Worm (Caenorhabditis elegans) whole organism, L4 larva: ENCODE results near the gene hat-1.

Source experiments
- F37D6.2 ChIP-seq: sonication (generic microtip); optimal IDR thresholded peaks from 2 replicates; lab custom pipeline; 2016; ENCODE audit warnings: mild to moderate bottlenecking, missing genetic modification characterization, missing compliant biosample characterization
- F44E2.7 ChIP-seq: fragments of 200-800 bp; sonication (Bioruptor generic); IDR thresholded peaks from 2 replicates; pipeline ENCODE4 v2.1.2; 2022; ENCODE audit warnings: missing genetic modification characterization, missing compliant biosample characterization
- T20F7.1 ChIP-seq: fragments of 200-800 bp; sonication (Bioruptor generic); optimal IDR thresholded peaks from 2 replicates; lab custom pipeline; 2018; ENCODE audit warnings: mild to moderate bottlenecking, missing genetic modification characterization, missing compliant biosample characterization
- ZK546.5 ChIP-seq, 2 experiments: sonication (generic microtip); optimal IDR thresholded peaks; 2 replicates each; lab custom pipeline; 2017; ENCODE audit warnings: missing biosample characterization in 2 of 2, missing genetic modification characterization in 2 of 2
- aha-1 ChIP-seq: fragments of 150-350 bp; peaks from one replicate; lab custom pipeline; 2014; ENCODE audit warnings: missing biosample characterization, missing genetic modification characterization
- aly-2 ChIP-seq: sonication (generic microtip); optimal IDR thresholded peaks from 2 replicates; lab custom pipeline; 2018; ENCODE audit warnings: missing biosample characterization, missing genetic modification characterization
- arid-1 ChIP-seq: fragments of 200-800 bp; sonication (Bioruptor generic); conservative IDR thresholded peaks from 2 replicates; pipeline ENCODE4 v1.3.6; 2022; ENCODE audit warnings: missing genetic modification reagents, missing genetic modification characterization, missing compliant biosample characterization
- attf-4 ChIP-seq: sonication (generic microtip); optimal IDR thresholded peaks from 3 replicates; lab custom pipeline; 2017; ENCODE audit warnings: missing biosample characterization, missing genetic modification characterization
- ceh-20 ChIP-seq: fragments of 200-800 bp; sonication (Bioruptor generic); IDR thresholded peaks from 2 replicates; pipeline ENCODE4 v1.3.6; 2022; ENCODE audit warnings: missing genetic modification reagents, missing genetic modification characterization, missing compliant biosample characterization
- ceh-44 ChIP-seq: fragments of 200-800 bp; sonication (Bioruptor generic); IDR thresholded peaks from 2 replicates; pipeline ENCODE4 v1.3.6; 2022; ENCODE audit warnings: missing genetic modification reagents, missing genetic modification characterization, missing compliant biosample characterization
- ces-1 ChIP-seq: fragments of 150-350 bp; sonication (generic microtip); optimal IDR thresholded peaks from 4 replicates; lab custom pipeline; 2014; ENCODE audit warnings: missing biosample characterization, missing genetic modification reagents, missing genetic modification characterization
- ctbp-1 ChIP-seq: fragments of 200-800 bp; sonication (Bioruptor generic); IDR thresholded peaks from 2 replicates; pipeline ENCODE4 v1.3.6; 2022; ENCODE audit warnings: missing genetic modification reagents, missing genetic modification characterization, missing compliant biosample characterization
- daf-8 ChIP-seq: fragments of 200-800 bp; sonication (Bioruptor generic); IDR thresholded peaks from 2 replicates; pipeline ENCODE4 v1.3.6; 2022; ENCODE audit warnings: missing genetic modification characterization, missing compliant biosample characterization
- dmd-6 ChIP-seq: fragments of 200-800 bp; sonication (Bioruptor generic); IDR thresholded peaks from 2 replicates; pipeline ENCODE4 v1.3.6; 2022; ENCODE audit warnings: missing genetic modification reagents, missing genetic modification characterization, missing compliant biosample characterization
- duxl-1 ChIP-seq: sonication (generic microtip); optimal IDR thresholded peaks from 2 replicates; lab custom pipeline; 2016; ENCODE audit warnings: mild to moderate bottlenecking, missing genetic modification characterization, moderate library complexity, missing compliant biosample characterization; ENCODE audit not compliant: poor library complexity
- dve-1 ChIP-seq: sonication (generic microtip); optimal IDR thresholded peaks from 2 replicates; lab custom pipeline; 2017; ENCODE audit warnings: antibody characterized with exemption, mild to moderate bottlenecking, missing genetic modification characterization, missing compliant biosample characterization; ENCODE audit not compliant: insufficient read depth
- egl-27 ChIP-seq: sonication (generic microtip); optimal IDR thresholded peaks from 3 replicates; lab custom pipeline; 2017; ENCODE audit warnings: missing biosample characterization, missing genetic modification reagents, missing genetic modification characterization
- fkh-10 ChIP-seq: fragments of 150-350 bp; optimal IDR thresholded peaks from 2 replicates; lab custom pipeline; 2014; ENCODE audit warnings: missing biosample characterization, missing genetic modification reagents, missing genetic modification characterization
- gei-8 ChIP-seq: fragments of 200-800 bp; sonication (Bioruptor generic); optimal IDR thresholded peaks from 2 replicates; lab custom pipeline; 2018; ENCODE audit warnings: mild to moderate bottlenecking, missing genetic modification characterization, missing compliant biosample characterization
- jun-1 ChIP-seq: fragments of 150-350 bp; optimal IDR thresholded peaks from 2 replicates; lab custom pipeline; 2014; ENCODE audit warnings: missing biosample characterization, missing genetic modification reagents, missing genetic modification characterization
- lim-7 ChIP-seq: fragments of 200-800 bp; sonication (Bioruptor generic); IDR thresholded peaks from 2 replicates; pipeline ENCODE4 v1.3.6; 2022; ENCODE audit warnings: missing genetic modification characterization, missing compliant biosample characterization
- lin-1 ChIP-seq: fragments of 200-800 bp; sonication (Bioruptor generic); IDR thresholded peaks from 2 replicates; pipeline ENCODE4 v1.3.6; 2022; ENCODE audit warnings: missing genetic modification reagents, missing genetic modification characterization, missing compliant biosample characterization
- lin-38 ChIP-seq: fragments of 200-800 bp; sonication (Bioruptor generic); IDR thresholded peaks from 2 replicates; pipeline ENCODE4 v1.3.6; 2022; ENCODE audit warnings: missing genetic modification reagents, missing genetic modification characterization, missing compliant biosample characterization
- lir-3 ChIP-seq: sonication (generic microtip); optimal IDR thresholded peaks from 2 replicates; lab custom pipeline; 2016; ENCODE audit warnings: mild to moderate bottlenecking, missing genetic modification characterization, missing compliant biosample characterization
- lsy-2 ChIP-seq, 2 experiments: fragments of 150-350 bp in 1 of 2; sonication (generic microtip) in 1 of 2; optimal IDR thresholded peaks; 2 replicates each; lab custom pipeline; 2014 to 2017; ENCODE audit warnings: missing biosample characterization in 2 of 2, missing genetic modification characterization in 2 of 2
- madf-5 ChIP-seq, 2 experiments: fragments of 200-800 bp; sonication (Bioruptor generic); IDR thresholded peaks; 2 replicates each; pipeline ENCODE4 v1.3.6; 2022; ENCODE audit warnings: missing compliant biosample characterization in 2 of 2, missing genetic modification characterization in 2 of 2
- mdt-29 ChIP-seq: fragments of 200-800 bp; sonication (Bioruptor generic); IDR thresholded peaks from 2 replicates; pipeline ENCODE4 v1.3.6; 2022; ENCODE audit warnings: missing genetic modification reagents, missing genetic modification characterization, missing compliant biosample characterization
- mep-1 ChIP-seq: fragments of 150-350 bp; sonication (generic microtip); optimal IDR thresholded peaks from 3 replicates; lab custom pipeline; 2014; ENCODE audit warnings: missing biosample characterization, missing genetic modification characterization
- nhr-111 ChIP-seq: fragments of 200-800 bp; sonication (Bioruptor generic); optimal IDR thresholded peaks from 2 replicates; lab custom pipeline; 2018; ENCODE audit warnings: mild to moderate bottlenecking, missing genetic modification characterization, missing compliant biosample characterization
- nhr-237 ChIP-seq: sonication (generic microtip); optimal IDR thresholded peaks from 2 replicates; lab custom pipeline; 2017; ENCODE audit warnings: missing biosample characterization, missing genetic modification characterization
- nhr-28 ChIP-seq: fragments of 150-350 bp; optimal IDR thresholded peaks from 2 replicates; lab custom pipeline; 2014; ENCODE audit warnings: missing biosample characterization, missing genetic modification characterization
- nhr-48 ChIP-seq: sonication (generic microtip); optimal IDR thresholded peaks from 2 replicates; lab custom pipeline; 2016; ENCODE audit warnings: mild to moderate bottlenecking, missing genetic modification characterization, missing compliant biosample characterization
- pha-4 ChIP-seq, 2 experiments: fragments of 150-350 bp in 1 of 2; fragments of 200-800 bp in 1 of 2; sonication (Bioruptor generic) in 1 of 2; IDR thresholded peaks in 1 of 2; optimal IDR thresholded peaks in 1 of 2; 2 replicates each; pipeline versions ENCODE4 v1.3.6 to Lab custom; 2014 to 2022; ENCODE audit warnings: missing genetic modification characterization in 2 of 2, missing genetic modification reagents in 2 of 2, missing biosample characterization in 1 of 2, missing compliant biosample characterization in 1 of 2
- pqm-1 ChIP-seq: sonication (generic microtip); optimal IDR thresholded peaks from 2 replicates; lab custom pipeline; 2017; ENCODE audit warnings: missing biosample characterization, missing genetic modification characterization
- rbr-2 ChIP-seq: sonication (generic microtip); optimal IDR thresholded peaks from 2 replicates; lab custom pipeline; 2016; ENCODE audit warnings: missing genotype, missing genetic modification characterization, missing compliant biosample characterization
- saeg-2 ChIP-seq: fragments of 200-800 bp; sonication (Bioruptor generic); IDR thresholded peaks from 2 replicates; pipeline ENCODE4 v1.3.6; 2022; ENCODE audit warnings: missing genetic modification reagents, missing genetic modification characterization, missing compliant biosample characterization
- sdz-12 ChIP-seq: fragments of 200-800 bp; sonication (Bioruptor generic); optimal IDR thresholded peaks from 2 replicates; lab custom pipeline; 2018; ENCODE audit warnings: mild to moderate bottlenecking, missing genetic modification characterization, missing compliant biosample characterization
- skn-1 ChIP-seq: fragments of 150-350 bp; optimal IDR thresholded peaks from 2 replicates; lab custom pipeline; 2014; ENCODE audit warnings: missing biosample characterization, missing genetic modification characterization
- spr-1 ChIP-seq: sonication (generic microtip); optimal IDR thresholded peaks from 2 replicates; lab custom pipeline; 2016; ENCODE audit warnings: mild to moderate bottlenecking, missing genetic modification characterization, missing compliant biosample characterization
- tag-97 ChIP-seq: fragments of 200-800 bp; sonication (Bioruptor generic); IDR thresholded peaks from 2 replicates; pipeline ENCODE4 v1.3.6; 2022; ENCODE audit warnings: missing genetic modification characterization, missing compliant biosample characterization
- tra-1 ChIP-seq: fragments of 200-800 bp; sonication (Bioruptor generic); IDR thresholded peaks from 2 replicates; pipeline ENCODE4 v1.3.6; 2022; ENCODE audit warnings: missing genetic modification reagents, missing genetic modification characterization, missing compliant biosample characterization
- unc-130 ChIP-seq: sonication (generic microtip); optimal IDR thresholded peaks from 2 replicates; lab custom pipeline; 2016; ENCODE audit warnings: missing genetic modification reagents, missing genetic modification characterization, missing compliant biosample characterization
- unc-39 ChIP-seq: sonication (generic microtip); optimal IDR thresholded peaks from 2 replicates; lab custom pipeline; 2017; ENCODE audit warnings: missing biosample characterization, missing genetic modification characterization
- zip-2 ChIP-seq: fragments of 150-350 bp; optimal IDR thresholded peaks from 2 replicates; lab custom pipeline; 2014; ENCODE audit warnings: missing biosample characterization, missing genetic modification characterization
- ztf-7 ChIP-seq: fragments of 150-350 bp; optimal IDR thresholded peaks from 2 replicates; lab custom pipeline; 2014; ENCODE audit warnings: missing biosample characterization, missing genetic modification characterization

hat-1 gene

ce11 chrIII:10361456-10361855, 45.6 kb downstream of the hat-1 start:
- no peak for TF ChIP-seq daf-8 (GFP tag; lab: Robert Waterston, UW)
- no peak for TF ChIP-seq T20F7.1 (GFP tag; lab: Kevin White, UChicago)
- TF ChIP-seq ZK546.5 (tag; optimal IDR thresholded peaks at IDR 0.05; lab: Kevin White, UChicago), result no peak
- TF ChIP-seq lin-1, result no peak
- no peak for TF ChIP-seq fkh-10
- TF ChIP-seq madf-5 (GFP tag; IDR thresholded peaks at IDR 0.05; lab: Robert Waterston, UW), result no peak
- TF ChIP-seq arid-1 (GFP tag; lab: Robert Waterston, UW), result no peak
- TF ChIP-seq lin-38 (GFP tag; lab: Robert Waterston, UW), result no peak

ce11 chrIII:10359916-10360315, 47.1 kb downstream of the hat-1 start:
- TF ChIP-seq saeg-2 (GFP tag; lab: Robert Waterston, UW) (no peak), aha-1 (tag; lab: Kevin White, UChicago) (peak; percentile 93)

- 0 out of 2 replicates have a peak, but pooled peaks have one; percentile 55 for TF ChIP-seq ctbp-1 (GFP tag; lab: Robert Waterston, UW)
- peak; percentile 62 for TF ChIP-seq fkh-10
- TF ChIP-seq aha-1 (tag; lab: Kevin White, UChicago), result peak; percentile 14
- TF ChIP-seq lim-7 (GFP tag; lab: Robert Waterston, UW), result no peak
- TF ChIP-seq ces-1 (GFP tag; lab: Kevin White, UChicago), result peak; percentile 86
- peak in 1 of 2 experiments; percentile 46 for TF ChIP-seq lsy-2 (tag; optimal IDR thresholded peaks at IDR 0.05; lab: Kevin White, UChicago)
- no peak for TF ChIP-seq pha-4 (GFP tag; IDR thresholded peaks at IDR 0.05; lab: Robert Waterston, UW)
- TF ChIP-seq pha-4 (tag; optimal IDR thresholded peaks at IDR 0.05; lab: Kevin White, UChicago), result no peak
- TF ChIP-seq, all 104 proteins: peak for 5
Observed at ce11 chrIII:10358751-10359150, 48.3 kb downstream of the hat-1 start.

ce11 chrIII:10357598-10358186, 49.4 kb downstream of the hat-1 start, which contains the start of gene umps-1:
Gene umps-1 (minus strand): TSS chrIII:10357648.
- TF ChIP-seq unc-39, result no peak
- no peak for TF ChIP-seq nhr-111 (GFP tag; lab: Kevin White, UChicago)
- TF ChIP-seq aly-2 (tag; lab: Kevin White, UChicago), result no peak
- no peak for TF ChIP-seq F37D6.2 (tag; lab: Kevin White, UChicago)
- TF ChIP-seq aha-1 (tag; lab: Kevin White, UChicago), result peak; percentile 52
- TF ChIP-seq gei-8 (GFP tag; lab: Kevin White, UChicago), result no peak
- no peak for TF ChIP-seq ceh-44
- TF ChIP-seq madf-5 (GFP tag; IDR thresholded peaks at IDR 0.05; lab: Robert Waterston, UW), result no peak
- peak; percentile 49 for TF ChIP-seq dmd-6 (GFP tag; lab: Robert Waterston, UW)
- TF ChIP-seq duxl-1, result no peak
- TF ChIP-seq sdz-12 (GFP tag; lab: Kevin White, UChicago), result no peak
- TF ChIP-seq lim-7 (GFP tag; lab: Robert Waterston, UW), result no peak
- TF ChIP-seq dve-1 (tag; lab: Kevin White, UChicago), result peak; percentile 60
- no peak for TF ChIP-seq nhr-48 (tag; lab: Kevin White, UChicago)
- no peak for TF ChIP-seq skn-1 (tag; lab: Kevin White, UChicago)
- no peak for TF ChIP-seq egl-27 (tag; lab: Kevin White, UChicago)
- peak; percentile 74 for TF ChIP-seq nhr-28 (tag; lab: Kevin White, UChicago)
- no peak for TF ChIP-seq lir-3 (tag; lab: Kevin White, UChicago)
- TF ChIP-seq tag-97 (GFP tag; lab: Robert Waterston, UW), result no peak
- peak; percentile 60 for TF ChIP-seq mep-1 (tag; lab: Kevin White, UChicago)
- TF ChIP-seq ztf-7 (tag; lab: Kevin White, UChicago), result no peak
- no peak for TF ChIP-seq pqm-1 (tag; lab: Kevin White, UChicago)
- TF ChIP-seq zip-2 (tag; lab: Kevin White, UChicago), result no peak
- TF ChIP-seq attf-4 (tag; lab: Kevin White, UChicago), result no peak
- TF ChIP-seq nhr-237, result no peak
- TF ChIP-seq ceh-20 (GFP tag; lab: Robert Waterston, UW), result no peak
- TF ChIP-seq spr-1 (tag; lab: Kevin White, UChicago), result no peak
- no peak for TF ChIP-seq unc-130 (GFP tag; lab: Kevin White, UChicago)
- no peak for TF ChIP-seq tra-1 (GFP tag; lab: Robert Waterston, UW)
- no peak for TF ChIP-seq rbr-2
- no peak for TF ChIP-seq jun-1
- no peak for TF ChIP-seq F44E2.7 (GFP tag; lab: Robert Waterston, UW)
- TF ChIP-seq fkh-10, result no peak
- TF ChIP-seq mdt-29 (GFP tag; lab: Robert Waterston, UW), result no peak
